In genomic region chrX:20658627-20659026, dm6 we compare ENCODE assay signal across 4 fruit fly cellular contexts.
TF ChIP-seq lines count a peak whose summit lies in the region.

No protein-coding gene starts in this region.

- no peak for TF ChIP-seq CTCF in whole organism, embryonic (GFP tag; optimal IDR thresholded peaks at IDR 0.05; lab: Kevin White, UChicago)

TF ChIP-seq in whole organism, embryonic, 481 proteins besides CTCF, POLR2A, EP300 and RAD21 (continues in another document):
- TF ChIP-seq slbo (GFP tag; IDR thresholded peaks at IDR 0.05; lab: Robert Waterston, UW) (peak; percentile 27; the same call in 1 of the 2 replicates), tna (GFP tag; IDR thresholded peaks at IDR 0.05; lab: Robert Waterston, UW; ENCODE audit: partially characterized antibody) (no peak), Rfx (GFP tag; IDR thresholded peaks at IDR 0.05; lab: Robert Waterston, UW) (peak; percentile 51; the same call in 1 of the 2 replicates), Gug (GFP tag; IDR thresholded peaks at IDR 0.05; lab: Robert Waterston, UW) (no peak), Bgb (GFP tag; IDR thresholded peaks at IDR 0.05; lab: Robert Waterston, UW; ENCODE audit: partially characterized antibody) (peak; percentile 39; the same call in 1 of the 2 replicates), B-H1 (GFP tag; IDR thresholded peaks at IDR 0.05; lab: Robert Waterston, UW) (no peak), CG9932 (GFP tag; IDR thresholded peaks at IDR 0.05; lab: Robert Waterston, UW) (peak; percentile 57; the same call in 1 of the 2 replicates), inv (GFP tag; IDR thresholded peaks at IDR 0.05; lab: Robert Waterston, UW; ENCODE audit: partially characterized antibody) (peak; percentile 25; the same call in 1 of the 2 replicates), Nf-YB (GFP tag; optimal IDR thresholded peaks at IDR 0.05; lab: Kevin White, UChicago) (no peak), lmd (GFP tag; IDR thresholded peaks at IDR 0.05; lab: Robert Waterston, UW) (0 out of 2 replicates have a peak, but pooled peaks have one; percentile 16), Med (GFP tag; lab: Kevin White, UChicago) (peak; percentile 50), CG12769 (tag; optimal IDR thresholded peaks at IDR 0.05; lab: Kevin White, UChicago) (peak; percentile 25), E2f1 (GFP tag; IDR thresholded peaks at IDR 0.05; lab: Robert Waterston, UW) (0 out of 2 replicates have a peak, but pooled peaks have one; percentile 19), CG32532 (GFP tag; IDR thresholded peaks at IDR 0.05; lab: Robert Waterston, UW) (peak; percentile 33; the same call in 1 of the 2 replicates), sob (GFP tag; IDR thresholded peaks at IDR 0.05; lab: Robert Waterston, UW) (0 out of 2 replicates have a peak, but pooled peaks have one; percentile 28), amos (GFP tag; IDR thresholded peaks at IDR 0.05; lab: Robert Waterston, UW; ENCODE audit: partially characterized antibody) (peak; percentile 27; the same call in 1 of the 2 replicates), CG9876 (GFP tag; optimal IDR thresholded peaks at IDR 0.05; lab: Kevin White, UChicago) (no peak), row (GFP tag; IDR thresholded peaks at IDR 0.05; lab: Robert Waterston, UW) (peak; percentile 58; the same call in 2 of the 3 replicates)

TF ChIP-seq in whole organism, prepupa, 60 proteins besides CTCF, POLR2A, EP300 and RAD21:
- TF ChIP-seq CG6163 (GFP tag; IDR thresholded peaks at IDR 0.05; lab: Robert Waterston, UW) (0 out of 3 replicates have a peak, but pooled peaks have one; percentile 20), Eip78C (GFP tag; lab: Kevin White, UChicago) (peak; percentile 50), net (GFP tag; optimal IDR thresholded peaks at IDR 0.05; lab: Kevin White, UChicago) (peak; percentile 9), CG1621 (tag; optimal IDR thresholded peaks at IDR 0.05; lab: Kevin White, UChicago) (no peak), svp (GFP tag; lab: Kevin White, UChicago) (peak; percentile 80), CG32006 (GFP tag; optimal IDR thresholded peaks at IDR 0.05; lab: Kevin White, UChicago) (no peak), CG6792 (GFP tag; optimal IDR thresholded peaks at IDR 0.05; lab: Kevin White, UChicago) (no peak), CG8119 (GFP tag; IDR thresholded peaks at IDR 0.05; lab: Robert Waterston, UW) (no peak), cyc (GFP tag; optimal IDR thresholded peaks at IDR 0.05; lab: Kevin White, UChicago) (no peak), CG11902 (GFP tag; optimal IDR thresholded peaks at IDR 0.05; lab: Kevin White, UChicago) (peak; percentile 67)

TF ChIP-seq in whole organism, pupa, 21 proteins besides CTCF, POLR2A, EP300 and RAD21:
- TF ChIP-seq CG15710 (tag; optimal IDR thresholded peaks at IDR 0.05; lab: Kevin White, UChicago) (no peak), CG34367 (tag; optimal IDR thresholded peaks at IDR 0.05; lab: Kevin White, UChicago) (no peak), Snoo (tag; optimal IDR thresholded peaks at IDR 0.05; lab: Kevin White, UChicago) (no peak), rn (GFP tag; IDR thresholded peaks at IDR 0.05; lab: Robert Waterston, UW) (no peak), EcR (GFP tag; optimal IDR thresholded peaks at IDR 0.05; lab: Kevin White, UChicago) (peak; percentile 10), gl (tag; optimal IDR thresholded peaks at IDR 0.05; lab: Kevin White, UChicago) (no peak), CG8301 (tag; optimal IDR thresholded peaks at IDR 0.05; lab: Kevin White, UChicago) (no peak), Ets98B (GFP tag; IDR thresholded peaks at IDR 0.05; lab: Robert Waterston, UW) (no peak), CG14655 (GFP tag; optimal IDR thresholded peaks at IDR 0.05; lab: Kevin White, UChicago) (no peak), CG13204 (GFP tag; optimal IDR thresholded peaks at IDR 0.05; lab: Kevin White, UChicago) (no peak), CG8159 (tag; optimal IDR thresholded peaks at IDR 0.05; lab: Kevin White, UChicago) (no peak), fd96Ca (GFP tag; IDR thresholded peaks at IDR 0.05; lab: Robert Waterston, UW) (no peak), CG4496 (GFP tag; IDR thresholded peaks at IDR 0.05; lab: Robert Waterston, UW) (0 out of 3 replicates have a peak, but pooled peaks have one; percentile 23), CG10348 (GFP tag; IDR thresholded peaks at IDR 0.05; lab: Robert Waterston, UW) (no peak), Pif1B (GFP tag; optimal IDR thresholded peaks at IDR 0.05; lab: Kevin White, UChicago) (no peak), D1 (tag; optimal IDR thresholded peaks at IDR 0.05; lab: Kevin White, UChicago) (no peak), CG17806 (tag; optimal IDR thresholded peaks at IDR 0.05; lab: Kevin White, UChicago) (no peak)

TF ChIP-seq in whole organism, wandering third instar larva, 38 proteins besides CTCF, POLR2A, EP300 and RAD21:
- TF ChIP-seq foxo (GFP tag; optimal IDR thresholded peaks at IDR 0.05; lab: Kevin White, UChicago) (peak in 1 of 2 experiments; percentile 11), jim (GFP tag; optimal IDR thresholded peaks at IDR 0.05; lab: Kevin White, UChicago) (no peak), Jra (GFP tag; optimal IDR thresholded peaks at IDR 0.05; lab: Kevin White, UChicago) (no peak), lola (GFP tag; optimal IDR thresholded peaks at IDR 0.05; lab: Kevin White, UChicago) (no peak), h (GFP tag; optimal IDR thresholded peaks at IDR 0.05; lab: Kevin White, UChicago) (peak; percentile 1)
TF ChIP-seq in whole organism, wandering third instar larva: peak in this region for 2.
